Worm (Caenorhabditis elegans) whole organism, L4 larva: Measurements from ENCODE around the gene F48E8.2.

Source experiments
- F10B5.3 ChIP-seq: sonication (generic microtip); optimal IDR thresholded peaks from 2 replicates; lab custom pipeline; 2016; ENCODE audit warnings: mild to moderate bottlenecking, missing genetic modification characterization, missing compliant biosample characterization
- T20F7.1 ChIP-seq: fragments of 200-800 bp; sonication (Bioruptor generic); optimal IDR thresholded peaks from 2 replicates; lab custom pipeline; 2018; ENCODE audit warnings: mild to moderate bottlenecking, missing genetic modification characterization, missing compliant biosample characterization
- T26A8.4 ChIP-seq: fragments of 200-800 bp; sonication (Bioruptor generic); IDR thresholded peaks from 2 replicates; pipeline ENCODE4 v1.3.6; 2022; ENCODE audit warnings: missing genetic modification characterization, missing compliant biosample characterization
- Y48G9A.11 ChIP-seq: fragments of 200-800 bp; sonication (Bioruptor generic); IDR thresholded peaks from 2 replicates; pipeline ENCODE4 v1.3.6; 2022; ENCODE audit warnings: missing genetic modification reagents, missing genetic modification characterization, missing compliant biosample characterization
- ZK546.5 ChIP-seq, 2 experiments: sonication (generic microtip); optimal IDR thresholded peaks; 2 replicates each; lab custom pipeline; 2017; ENCODE audit warnings: missing biosample characterization in 2 of 2, missing genetic modification characterization in 2 of 2
- aha-1 ChIP-seq: fragments of 150-350 bp; peaks from one replicate; lab custom pipeline; 2014; ENCODE audit warnings: missing biosample characterization, missing genetic modification characterization
- aly-2 ChIP-seq: sonication (generic microtip); optimal IDR thresholded peaks from 2 replicates; lab custom pipeline; 2018; ENCODE audit warnings: missing biosample characterization, missing genetic modification characterization
- attf-4 ChIP-seq: sonication (generic microtip); optimal IDR thresholded peaks from 3 replicates; lab custom pipeline; 2017; ENCODE audit warnings: missing biosample characterization, missing genetic modification characterization
- ceh-28 ChIP-seq: fragments of 150-350 bp; optimal IDR thresholded peaks from 2 replicates; lab custom pipeline; 2014; ENCODE audit warnings: missing biosample characterization, missing genetic modification reagents, missing genetic modification characterization
- ceh-82 ChIP-seq: sonication (generic microtip); optimal IDR thresholded peaks from 2 replicates; lab custom pipeline; 2017; ENCODE audit warnings: missing biosample characterization, missing genetic modification characterization
- ctbp-1 ChIP-seq: fragments of 200-800 bp; sonication (Bioruptor generic); IDR thresholded peaks from 2 replicates; pipeline ENCODE4 v1.3.6; 2022; ENCODE audit warnings: missing genetic modification reagents, missing genetic modification characterization, missing compliant biosample characterization
- daf-16 ChIP-seq, 3 experiments: sonication (generic microtip); optimal IDR thresholded peaks; 2 replicates each; lab custom pipeline; 2016 to 2017; ENCODE audit warnings: missing genetic modification characterization in 3 of 3, missing genetic modification reagents in 3 of 3, mild to moderate bottlenecking in 2 of 3, missing compliant biosample characterization in 2 of 3, missing biosample characterization in 1 of 3, moderate library complexity in 1 of 3
- dmd-6 ChIP-seq: fragments of 200-800 bp; sonication (Bioruptor generic); IDR thresholded peaks from 2 replicates; pipeline ENCODE4 v1.3.6; 2022; ENCODE audit warnings: missing genetic modification reagents, missing genetic modification characterization, missing compliant biosample characterization
- dmd-8 ChIP-seq: fragments of 200-800 bp; sonication (Bioruptor generic); IDR thresholded peaks from 2 replicates; pipeline ENCODE4 v1.3.6; 2022; ENCODE audit warnings: missing genetic modification characterization, missing compliant biosample characterization
- egl-27 ChIP-seq: sonication (generic microtip); optimal IDR thresholded peaks from 3 replicates; lab custom pipeline; 2017; ENCODE audit warnings: missing biosample characterization, missing genetic modification reagents, missing genetic modification characterization
- egl-43 ChIP-seq: fragments of 200-800 bp; sonication (Bioruptor generic); IDR thresholded peaks from 2 replicates; pipeline ENCODE4 v1.3.6; 2022; ENCODE audit warnings: missing genetic modification reagents, missing genetic modification characterization, missing compliant biosample characterization
- hif-1 ChIP-seq, 2 experiments: sonication (generic microtip); optimal IDR thresholded peaks; 2 replicates each; lab custom pipeline; 2016 to 2017; ENCODE audit warnings: missing compliant biosample characterization in 2 of 2, missing genetic modification characterization in 2 of 2, missing genetic modification reagents in 2 of 2, missing genotype in 2 of 2, mild to moderate bottlenecking in 1 of 2
- hlh-11 ChIP-seq: fragments of 200-800 bp; sonication (Bioruptor generic); optimal IDR thresholded peaks from 2 replicates; lab custom pipeline; 2018; ENCODE audit warnings: mild to moderate bottlenecking, missing genetic modification characterization, missing compliant biosample characterization
- hlh-30 ChIP-seq: sonication (generic microtip); optimal IDR thresholded peaks from 2 replicates; lab custom pipeline; 2017; ENCODE audit warnings: antibody characterized with exemption, mild to moderate bottlenecking, missing genetic modification characterization, missing compliant biosample characterization; ENCODE audit not compliant: insufficient read depth
- lim-7 ChIP-seq: fragments of 200-800 bp; sonication (Bioruptor generic); IDR thresholded peaks from 2 replicates; pipeline ENCODE4 v1.3.6; 2022; ENCODE audit warnings: missing genetic modification characterization, missing compliant biosample characterization
- lin-1 ChIP-seq: fragments of 200-800 bp; sonication (Bioruptor generic); IDR thresholded peaks from 2 replicates; pipeline ENCODE4 v1.3.6; 2022; ENCODE audit warnings: missing genetic modification reagents, missing genetic modification characterization, missing compliant biosample characterization
- lin-29 ChIP-seq: fragments of 200-800 bp; sonication (Bioruptor generic); IDR thresholded peaks from 2 replicates; pipeline ENCODE4 v1.3.6; 2022; ENCODE audit warnings: missing genetic modification reagents, missing genetic modification characterization, missing compliant biosample characterization
- lin-38 ChIP-seq: fragments of 200-800 bp; sonication (Bioruptor generic); IDR thresholded peaks from 2 replicates; pipeline ENCODE4 v1.3.6; 2022; ENCODE audit warnings: missing genetic modification reagents, missing genetic modification characterization, missing compliant biosample characterization
- lin-39 ChIP-seq: fragments of 150-350 bp; optimal IDR thresholded peaks from 2 replicates; lab custom pipeline; 2014; ENCODE audit warnings: missing biosample characterization, missing genetic modification reagents, missing genetic modification characterization
- madf-9 ChIP-seq: fragments of 200-800 bp; sonication (Bioruptor generic); conservative IDR thresholded peaks from 2 replicates; pipeline ENCODE4 v1.3.6; 2022; ENCODE audit warnings: missing genetic modification reagents, missing genetic modification characterization, missing compliant biosample characterization
- mdl-1 ChIP-seq, 2 experiments: fragments of 150-350 bp in 1 of 2; sonication (generic microtip) in 1 of 2; optimal IDR thresholded peaks; 2 replicates each; lab custom pipeline; 2014 to 2017; ENCODE audit warnings: missing biosample characterization in 2 of 2, missing genetic modification characterization in 2 of 2
- mes-2 ChIP-seq: sonication (generic microtip); optimal IDR thresholded peaks from 2 replicates; lab custom pipeline; 2016; ENCODE audit warnings: missing genotype, mild to moderate bottlenecking, missing genetic modification characterization, missing compliant biosample characterization; ENCODE audit not compliant: poor library complexity, severe bottlenecking
- mxl-3 ChIP-seq: fragments of 200-800 bp; sonication (Bioruptor generic); optimal IDR thresholded peaks from 2 replicates; lab custom pipeline; 2018; ENCODE audit warnings: mild to moderate bottlenecking, missing genetic modification characterization, missing compliant biosample characterization
- nhr-10 ChIP-seq: fragments of 150-350 bp; optimal IDR thresholded peaks from 2 replicates; lab custom pipeline; 2014; ENCODE audit warnings: missing biosample characterization, missing genetic modification characterization
- nhr-111 ChIP-seq: fragments of 200-800 bp; sonication (Bioruptor generic); optimal IDR thresholded peaks from 2 replicates; lab custom pipeline; 2018; ENCODE audit warnings: mild to moderate bottlenecking, missing genetic modification characterization, missing compliant biosample characterization
- nhr-41 ChIP-seq: fragments of 200-800 bp; sonication (Bioruptor generic); IDR thresholded peaks from 2 replicates; pipeline ENCODE4 v1.3.6; 2022; ENCODE audit warnings: missing genetic modification reagents, missing genetic modification characterization, missing compliant biosample characterization
- nhr-77 ChIP-seq: fragments of 150-350 bp; optimal IDR thresholded peaks from 2 replicates; lab custom pipeline; 2014; ENCODE audit warnings: missing biosample characterization, missing genetic modification characterization
- pha-4 ChIP-seq, 2 experiments: fragments of 150-350 bp in 1 of 2; fragments of 200-800 bp in 1 of 2; sonication (Bioruptor generic) in 1 of 2; IDR thresholded peaks in 1 of 2; optimal IDR thresholded peaks in 1 of 2; 2 replicates each; pipeline versions ENCODE4 v1.3.6 to Lab custom; 2014 to 2022; ENCODE audit warnings: missing genetic modification characterization in 2 of 2, missing genetic modification reagents in 2 of 2, missing biosample characterization in 1 of 2, missing compliant biosample characterization in 1 of 2
- pqm-1 ChIP-seq: sonication (generic microtip); optimal IDR thresholded peaks from 2 replicates; lab custom pipeline; 2017; ENCODE audit warnings: missing biosample characterization, missing genetic modification characterization
- rbr-2 ChIP-seq: sonication (generic microtip); optimal IDR thresholded peaks from 2 replicates; lab custom pipeline; 2016; ENCODE audit warnings: missing genotype, missing genetic modification characterization, missing compliant biosample characterization
- saeg-2 ChIP-seq: fragments of 200-800 bp; sonication (Bioruptor generic); IDR thresholded peaks from 2 replicates; pipeline ENCODE4 v1.3.6; 2022; ENCODE audit warnings: missing genetic modification reagents, missing genetic modification characterization, missing compliant biosample characterization
- sdz-12 ChIP-seq: fragments of 200-800 bp; sonication (Bioruptor generic); optimal IDR thresholded peaks from 2 replicates; lab custom pipeline; 2018; ENCODE audit warnings: mild to moderate bottlenecking, missing genetic modification characterization, missing compliant biosample characterization
- skn-1 ChIP-seq: fragments of 150-350 bp; optimal IDR thresholded peaks from 2 replicates; lab custom pipeline; 2014; ENCODE audit warnings: missing biosample characterization, missing genetic modification characterization
- snpc-4 ChIP-seq: fragments of 150-350 bp; optimal IDR thresholded peaks from 2 replicates; lab custom pipeline; 2014; ENCODE audit warnings: missing biosample characterization, missing genetic modification characterization
- tag-97 ChIP-seq: fragments of 200-800 bp; sonication (Bioruptor generic); IDR thresholded peaks from 2 replicates; pipeline ENCODE4 v1.3.6; 2022; ENCODE audit warnings: missing genetic modification characterization, missing compliant biosample characterization
- tra-1 ChIP-seq: fragments of 200-800 bp; sonication (Bioruptor generic); IDR thresholded peaks from 2 replicates; pipeline ENCODE4 v1.3.6; 2022; ENCODE audit warnings: missing genetic modification reagents, missing genetic modification characterization, missing compliant biosample characterization
- unc-130 ChIP-seq: sonication (generic microtip); optimal IDR thresholded peaks from 2 replicates; lab custom pipeline; 2016; ENCODE audit warnings: missing genetic modification reagents, missing genetic modification characterization, missing compliant biosample characterization
- zfp-2 ChIP-seq: sonication (generic microtip); optimal IDR thresholded peaks from 2 replicates; lab custom pipeline; 2016; ENCODE audit warnings: mild to moderate bottlenecking, missing genetic modification characterization, missing compliant biosample characterization
- zfp-3 ChIP-seq: fragments of 200-800 bp; sonication (Bioruptor generic); conservative IDR thresholded peaks from 2 replicates; pipeline ENCODE4 v1.3.6; 2022; ENCODE audit warnings: missing genetic modification reagents, missing genetic modification characterization, missing compliant biosample characterization
- ztf-11 ChIP-seq: fragments of 150-350 bp; optimal IDR thresholded peaks from 2 replicates; lab custom pipeline; 2014; ENCODE audit warnings: missing biosample characterization, missing genetic modification characterization
- ztf-7 ChIP-seq: fragments of 150-350 bp; optimal IDR thresholded peaks from 2 replicates; lab custom pipeline; 2014; ENCODE audit warnings: missing biosample characterization, missing genetic modification characterization

Gene F48E8.2

DNA sequence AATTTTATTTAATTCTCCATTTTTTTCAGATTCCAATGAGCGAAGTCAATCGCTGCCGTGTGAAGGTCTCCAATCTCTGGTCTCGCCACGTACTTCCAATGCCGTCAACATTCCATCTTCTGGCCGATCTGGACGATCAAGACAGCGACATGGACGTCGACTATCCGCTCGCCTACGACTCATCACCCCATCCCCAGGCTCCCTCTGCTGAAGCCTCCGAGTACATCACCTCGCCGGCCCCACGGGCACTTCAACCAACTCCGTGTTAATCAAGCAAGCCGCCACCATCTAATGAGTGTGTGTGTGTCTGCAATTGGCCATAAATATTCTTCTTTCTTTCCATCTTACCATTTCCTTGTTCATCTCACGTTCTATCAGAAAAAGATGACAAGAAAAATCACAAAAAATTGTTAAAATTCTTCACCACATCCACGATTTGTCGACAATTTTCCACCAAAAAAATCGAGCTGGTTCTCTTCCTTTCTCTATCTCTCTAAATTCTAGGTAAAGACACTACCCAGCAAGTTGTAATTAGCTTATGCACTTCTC, 41.4 kb downstream of the F48E8.2 start:
- TF ChIP-seq lin-29 (GFP tag; lab: Robert Waterston, UW): 0 out of 2 replicates have a peak, but pooled peaks have one; percentile 7
- TF ChIP-seq pha-4 (GFP tag; IDR thresholded peaks at IDR 0.05; lab: Robert Waterston, UW): peak; percentile 7; the same call in 1 of the 2 replicates
- TF ChIP-seq pha-4 (tag; optimal IDR thresholded peaks at IDR 0.05; lab: Kevin White, UChicago): no peak
- TF ChIP-seq aha-1: peak; percentile 88
- no peak for TF ChIP-seq tag-97 (GFP tag; lab: Robert Waterston, UW)
- TF ChIP-seq zfp-3: peak; percentile 29
- TF ChIP-seq snpc-4 (tag; lab: Kevin White, UChicago): no peak
- 0 out of 2 replicates have a peak, but pooled peaks have one; percentile 51 for TF ChIP-seq lim-7 (GFP tag; lab: Robert Waterston, UW)
- TF ChIP-seq nhr-77 (tag; lab: Kevin White, UChicago): peak; percentile 54
- TF ChIP-seq egl-43 (GFP tag; lab: Robert Waterston, UW): peak; percentile 35; the same call in 1 of the 2 replicates

DNA sequence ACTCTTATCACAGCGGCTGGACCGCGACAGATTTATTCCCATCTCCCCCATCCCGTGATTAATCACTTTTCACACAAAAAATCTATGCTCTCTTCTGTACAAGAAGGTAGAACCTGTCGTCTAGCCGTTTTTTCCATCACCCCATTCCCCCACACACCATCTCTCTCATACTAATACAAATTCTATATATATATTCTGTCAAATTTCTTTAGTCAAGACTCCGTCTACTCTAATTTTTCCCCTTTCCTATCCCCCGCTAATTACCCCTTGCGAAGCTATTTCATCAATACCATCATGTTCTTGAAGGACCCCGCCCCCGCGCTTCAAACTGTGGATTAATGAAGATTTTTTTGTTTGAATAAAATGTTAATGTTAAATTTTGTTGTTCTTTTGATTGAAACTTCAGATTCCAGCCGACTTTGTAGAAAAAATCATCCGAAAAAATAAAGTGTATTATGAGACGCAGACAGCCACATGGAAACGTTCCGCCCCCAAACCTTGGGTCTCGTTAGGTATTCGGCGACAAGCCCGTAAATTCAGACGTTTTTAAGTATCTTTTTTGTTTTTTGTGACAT, 41.9 kb downstream of the F48E8.2 start:
- TF ChIP-seq zfp-2 (tag; lab: Kevin White, UChicago) (no peak), ztf-11 (no peak), skn-1 (no peak), rbr-2 (tag; lab: Kevin White, UChicago) (peak; percentile 4), nhr-111 (peak; percentile 50), tra-1 (GFP tag; lab: Robert Waterston, UW) (0 out of 2 replicates have a peak, but pooled peaks have one; percentile 51), nhr-41 (no peak), Y48G9A.11 (GFP tag; lab: Robert Waterston, UW) (no peak), aly-2 (tag; lab: Kevin White, UChicago) (no peak), daf-16 (GFP tag; optimal IDR thresholded peaks at IDR 0.05; lab: Kevin White, UChicago) (no peak), daf-16 (tag; optimal IDR thresholded peaks at IDR 0.05; lab: Kevin White, UChicago) (peak; percentile 32), hif-1 (tag; optimal IDR thresholded peaks at IDR 0.05; lab: Kevin White, UChicago) (no peak), lin-38 (no peak; the same call in 1 of the 2 replicates), lin-1 (no peak), sdz-12 (GFP tag; lab: Kevin White, UChicago) (peak; percentile 10), nhr-77 (tag; lab: Kevin White, UChicago) (no peak), zfp-3 (peak; percentile 88; the same call in 1 of the 2 replicates), ctbp-1 (no peak), ZK546.5 (tag; optimal IDR thresholded peaks at IDR 0.05; lab: Kevin White, UChicago) (no peak), F10B5.3 (no peak), T20F7.1 (peak; percentile 67), hlh-30 (tag; lab: Kevin White, UChicago) (peak; percentile 44), lin-29 (GFP tag; lab: Robert Waterston, UW) (no peak), unc-130 (no peak), attf-4 (tag; lab: Kevin White, UChicago) (no peak), dmd-8 (0 out of 2 replicates have a peak, but pooled peaks have one; percentile 33), dmd-6 (GFP tag; lab: Robert Waterston, UW) (peak; percentile 7; the same call in 1 of the 2 replicates), lin-39 (tag; lab: Kevin White, UChicago) (no peak), ztf-7 (tag; lab: Kevin White, UChicago) (no peak), mxl-3 (GFP tag; lab: Kevin White, UChicago) (no peak), T26A8.4 (peak; percentile 76), mes-2 (tag; lab: Kevin White, UChicago) (peak; percentile 32), nhr-10 (peak; percentile 76), ceh-82 (tag; lab: Kevin White, UChicago) (no peak), aha-1 (peak; percentile 99), pqm-1 (no peak), saeg-2 (GFP tag; lab: Robert Waterston, UW) (0 out of 2 replicates have a peak, but pooled peaks have one; percentile 11), madf-9 (no peak), mdl-1 (tag; optimal IDR thresholded peaks at IDR 0.05; lab: Kevin White, UChicago) (peak in 1 of 2 experiments; percentile 18), ceh-28 (tag; lab: Kevin White, UChicago) (no peak), hlh-11 (tag; lab: Kevin White, UChicago) (peak; percentile 18), egl-27 (tag; lab: Kevin White, UChicago) (no peak)
